Worm (Caenorhabditis elegans): ENCODE results near the gene W03G1.2.

ce11 chrIV:484768-485167 lies 39.7 kb upstream of the W03G1.2 start:
- TF ChIP-seq nhr-11 (tag; optimal IDR thresholded peaks at IDR 0.05) (no peak), lin-35 (GFP tag; optimal IDR thresholded peaks at IDR 0.05) (no peak), snpc-4 (tag; optimal IDR thresholded peaks at IDR 0.05) (no peak), aly-2 (tag; optimal IDR thresholded peaks at IDR 0.05) (no peak), fkh-10 (GFP tag; optimal IDR thresholded peaks at IDR 0.05) (no peak), ama-1 (optimal IDR thresholded peaks at IDR 0.05) (no peak), unc-86 (tag; optimal IDR thresholded peaks at IDR 0.05) (no peak), swsn-7 (tag; optimal IDR thresholded peaks at IDR 0.05) (no peak), C16A3.4 (tag; optimal IDR thresholded peaks at IDR 0.05) (no peak)
